Fruit fly (Drosophila melanogaster) whole organism, embryonic: Measurements from ENCODE around the gene HDAC3.
A peak's percentile ranks its signal among the peaks of the same experiment; 100 is the strongest.

Experiments
- Atf-2 ChIP-seq: fragments of 200-800 bp; sonication (Bioruptor generic); optimal IDR thresholded peaks from 2 replicates; lab custom pipeline; 2016; ENCODE audit warnings: missing biosample characterization, missing genetic modification characterization
- Bdp1 ChIP-seq: fragments of 200-800 bp; sonication (Bioruptor generic); optimal IDR thresholded peaks from 3 replicates; lab custom pipeline; 2016; ENCODE audit warnings: missing biosample characterization, missing genetic modification characterization
- Bteb2 ChIP-seq: fragments of 200-800 bp; sonication (Bioruptor generic); optimal IDR thresholded peaks from 2 replicates; lab custom pipeline; 2016; ENCODE audit warnings: missing biosample characterization, missing genetic modification characterization
- CG10462 ChIP-seq: fragments of 200-800 bp; sonication (Bioruptor generic); optimal IDR thresholded peaks from 2 replicates; lab custom pipeline; 2016; ENCODE audit warnings: missing biosample characterization, missing genetic modification characterization
- CG13624 ChIP-seq: fragments of 200-800 bp; sonication (Bioruptor generic); optimal IDR thresholded peaks from 2 replicates; lab custom pipeline; 2016; ENCODE audit warnings: missing biosample characterization, missing genetic modification characterization
- CG14014 ChIP-seq: fragments of 200-800 bp; sonication (Bioruptor generic); IDR thresholded peaks from 2 replicates; pipeline ENCODE4 v1.3.6; 2022; ENCODE audit warnings: missing biosample characterization, missing genetic modification characterization
- CG1602 ChIP-seq: fragments of 200-800 bp; sonication (Bioruptor generic); optimal IDR thresholded peaks from 3 replicates; lab custom pipeline; 2016; ENCODE audit warnings: missing biosample characterization, missing genetic modification characterization
- CG1603 ChIP-seq: fragments of 200-800 bp; sonication (Bioruptor generic); optimal IDR thresholded peaks from 2 replicates; lab custom pipeline; 2019; ENCODE audit warnings: missing biosample characterization, mild to moderate bottlenecking, missing genetic modification characterization, moderate library complexity
- CG17186 ChIP-seq: fragments of 200-800 bp; sonication (Bioruptor generic); optimal IDR thresholded peaks from 3 replicates; lab custom pipeline; 2017; ENCODE audit warnings: missing biosample characterization, missing genetic modification reagents, missing genetic modification characterization
- CG18262 ChIP-seq: fragments of 200-800 bp; optimal IDR thresholded peaks from 3 replicates; lab custom pipeline; 2019; ENCODE audit warnings: missing biosample characterization, mild to moderate bottlenecking, missing genetic modification characterization, moderate library complexity
- CG18476 ChIP-seq: fragments of 200-800 bp; sonication (Bioruptor generic); optimal IDR thresholded peaks from 2 replicates; lab custom pipeline; 2016; ENCODE audit warnings: missing biosample characterization, mild to moderate bottlenecking, missing genetic modification characterization
- CG18619 ChIP-seq: fragments of 200-800 bp; sonication (Bioruptor generic); optimal IDR thresholded peaks from 3 replicates; lab custom pipeline; 2017; ENCODE audit warnings: missing biosample characterization, mild to moderate bottlenecking, missing genetic modification characterization
- CG31224 ChIP-seq: fragments of 200-800 bp; sonication (Bioruptor generic); IDR thresholded peaks from 2 replicates; pipeline ENCODE4 v1.3.6; 2022; ENCODE audit warnings: missing biosample characterization, missing genetic modification characterization
- CG4328 ChIP-seq: fragments of 200-800 bp; sonication (Bioruptor generic); optimal IDR thresholded peaks from 3 replicates; lab custom pipeline; 2017; ENCODE audit warnings: missing biosample characterization, missing genetic modification reagents, missing genetic modification characterization
- CG4854 ChIP-seq: fragments of 200-800 bp; sonication (Bioruptor generic); optimal IDR thresholded peaks from 2 replicates; lab custom pipeline; 2016; ENCODE audit warnings: missing biosample characterization, missing genetic modification characterization, inconsistent platforms
- CG7357 ChIP-seq: fragments of 200-800 bp; sonication (Bioruptor generic); IDR thresholded peaks from 3 replicates; pipeline ENCODE4 v1.3.6; 2022; ENCODE audit warnings: missing biosample characterization, missing genetic modification characterization
- CG7786 ChIP-seq: fragments of 200-800 bp; sonication (Bioruptor generic); optimal IDR thresholded peaks from 2 replicates; lab custom pipeline; 2016; ENCODE audit warnings: missing biosample characterization, missing genetic modification characterization
- CG7928 ChIP-seq: fragments of 200-800 bp; sonication (Bioruptor generic); optimal IDR thresholded peaks from 2 replicates; lab custom pipeline; 2017; ENCODE audit warnings: missing biosample characterization, mild to moderate bottlenecking, missing genetic modification characterization
- CG8944 ChIP-seq: fragments of 200-800 bp; sonication (Bioruptor generic); optimal IDR thresholded peaks from 3 replicates; lab custom pipeline; 2016; ENCODE audit warnings: missing biosample characterization, missing genetic modification characterization
- Dip2 ChIP-seq: fragments of 200-800 bp; sonication (Bioruptor generic); IDR thresholded peaks from 2 replicates; pipeline ENCODE4 v1.3.6; 2022; ENCODE audit warnings: missing biosample characterization, missing genetic modification characterization
- Dll ChIP-seq: fragments of 200-800 bp; sonication (Bioruptor generic); IDR thresholded peaks from 4 replicates; pipeline ENCODE4 v1.3.6; 2022; ENCODE audit warnings: missing biosample characterization, missing genetic modification characterization; ENCODE audit not compliant: partially characterized antibody
- Doc2 ChIP-seq: fragments of 200-800 bp; sonication (Bioruptor generic); IDR thresholded peaks from 2 replicates; pipeline ENCODE4 v1.3.6; 2022; ENCODE audit warnings: missing biosample characterization, missing genetic modification characterization
- Elba2 ChIP-seq: fragments of 200-800 bp; sonication (Bioruptor generic); optimal IDR thresholded peaks from 3 replicates; lab custom pipeline; 2016; ENCODE audit warnings: missing biosample characterization, missing genetic modification characterization
- Gsc ChIP-seq: fragments of 200-800 bp; sonication (Bioruptor generic); IDR thresholded peaks from 2 replicates; pipeline ENCODE4 v1.3.6; 2022; ENCODE audit warnings: missing biosample characterization, missing genetic modification characterization
- HLH3B ChIP-seq: fragments of 200-800 bp; sonication (Bioruptor generic); IDR thresholded peaks from 2 replicates; pipeline ENCODE4 v1.3.6; 2022; ENCODE audit warnings: missing biosample characterization, missing genetic modification characterization
- HLH4C ChIP-seq: fragments of 200-800 bp; sonication (Bioruptor generic); IDR thresholded peaks from 3 replicates; pipeline ENCODE4 v1.3.6; 2022; ENCODE audit warnings: missing biosample characterization, missing genetic modification characterization; ENCODE audit not compliant: partially characterized antibody
- Rfx ChIP-seq: fragments of 200-800 bp; sonication (Bioruptor generic); IDR thresholded peaks from 2 replicates; pipeline ENCODE4 v1.3.6; 2022; ENCODE audit warnings: missing biosample characterization, missing genetic modification characterization
- Scr ChIP-seq: fragments of 200-800 bp; sonication (Bioruptor generic); IDR thresholded peaks from 2 replicates; pipeline ENCODE4 v1.3.6; 2022; ENCODE audit warnings: missing biosample characterization, missing genetic modification characterization; ENCODE audit not compliant: partially characterized antibody
- Side ChIP-seq: fragments of 200-800 bp; sonication (Bioruptor generic); optimal IDR thresholded peaks from 2 replicates; lab custom pipeline; 2016; ENCODE audit warnings: missing biosample characterization, missing genetic modification characterization
- ac ChIP-seq: fragments of 200-800 bp; sonication (Bioruptor generic); optimal IDR thresholded peaks from 3 replicates; lab custom pipeline; 2017; ENCODE audit warnings: missing biosample characterization, mild to moderate bottlenecking, missing genetic modification characterization
- dati ChIP-seq: fragments of 200-800 bp; sonication (Bioruptor generic); IDR thresholded peaks from 2 replicates; pipeline ENCODE4 v1.3.6; 2022; ENCODE audit warnings: missing biosample characterization, missing genetic modification characterization
- emc ChIP-seq: fragments of 200-800 bp; sonication (Bioruptor generic); optimal IDR thresholded peaks from 2 replicates; lab custom pipeline; 2016; ENCODE audit warnings: missing biosample characterization, missing genetic modification characterization
- fd96Cb ChIP-seq: fragments of 200-800 bp; sonication (Bioruptor generic); optimal IDR thresholded peaks from 2 replicates; lab custom pipeline; 2018; ENCODE audit warnings: missing biosample characterization, mild to moderate bottlenecking, missing genetic modification characterization, moderate library complexity
- gcm ChIP-seq: fragments of 200-800 bp; sonication (Bioruptor generic); optimal IDR thresholded peaks from 2 replicates; lab custom pipeline; 2019; ENCODE audit warnings: missing biosample characterization, mild to moderate bottlenecking, missing genetic modification characterization, moderate library complexity
- gfzf ChIP-seq: fragments of 200-800 bp; sonication (Bioruptor generic); optimal IDR thresholded peaks from 2 replicates; lab custom pipeline; 2016; ENCODE audit warnings: missing biosample characterization, mild to moderate bottlenecking, missing genetic modification characterization, moderate library complexity
- her ChIP-seq: fragments of 200-800 bp; sonication (Bioruptor generic); optimal IDR thresholded peaks from 2 replicates; lab custom pipeline; 2016; ENCODE audit warnings: missing biosample characterization, missing genetic modification characterization
- kni ChIP-seq: fragments of 200-800 bp; sonication (Bioruptor generic); optimal IDR thresholded peaks from 3 replicates; lab custom pipeline; 2017; ENCODE audit warnings: mild to moderate bottlenecking, missing biosample characterization, missing genetic modification reagents, missing genetic modification characterization
- lmd ChIP-seq: fragments of 200-800 bp; sonication (Bioruptor generic); IDR thresholded peaks from 2 replicates; pipeline ENCODE4 v1.3.6; 2022; ENCODE audit warnings: missing biosample characterization, missing genetic modification characterization
- nerfin-1 ChIP-seq: fragments of 200-800 bp; sonication (Bioruptor generic); optimal IDR thresholded peaks from 3 replicates; lab custom pipeline; 2019; ENCODE audit warnings: missing biosample characterization, mild to moderate bottlenecking, missing genetic modification characterization, moderate library complexity
- p53 ChIP-seq: fragments of 200-800 bp; sonication (Bioruptor generic); optimal IDR thresholded peaks from 2 replicates; lab custom pipeline; 2016; ENCODE audit warnings: missing biosample characterization, missing genetic modification characterization
- salm ChIP-seq: fragments of 200-800 bp; sonication (Bioruptor generic); optimal IDR thresholded peaks from 2 replicates; lab custom pipeline; 2018; ENCODE audit warnings: missing biosample characterization, mild to moderate bottlenecking, missing genetic modification characterization
- sc ChIP-seq, 3 experiments: fragments of >200 bp in 2 of 3; fragments of 200-800 bp in 1 of 3; sonication (Bioruptor generic) in 1 of 3; optimal IDR thresholded peaks; 2 replicates in 2 of 3; 3 replicates in 1 of 3; lab custom pipeline; 2017; ENCODE audit warnings: mild to moderate bottlenecking in 1 of 3, missing biosample characterization in 1 of 3, missing genetic modification characterization in 1 of 3, missing genetic modification reagents in 1 of 3
- sens ChIP-seq: fragments of 200-800 bp; sonication (Bioruptor generic); peaks from one replicate; lab custom pipeline; 2016; ENCODE audit warnings: missing biosample characterization, missing genetic modification characterization
- sens-2 ChIP-seq: fragments of 200-800 bp; sonication (Bioruptor generic); IDR thresholded peaks from 2 replicates; pipeline ENCODE4 v1.3.6; 2022; ENCODE audit warnings: missing biosample characterization, missing genetic modification characterization
- seq ChIP-seq: fragments of 200-800 bp; sonication (Bioruptor generic); IDR thresholded peaks from 2 replicates; pipeline ENCODE4 v1.3.6; 2022; ENCODE audit warnings: missing biosample characterization, missing genetic modification characterization
- sim ChIP-seq: fragments of 200-800 bp; sonication (Bioruptor generic); IDR thresholded peaks from 2 replicates; pipeline ENCODE4 v1.3.6; 2022; ENCODE audit warnings: missing biosample characterization, missing genetic modification characterization
- sisA ChIP-seq: fragments of 200-800 bp; sonication (Bioruptor generic); IDR thresholded peaks from 2 replicates; pipeline ENCODE4 v1.3.6; 2022; ENCODE audit warnings: missing biosample characterization, missing genetic modification characterization
- slbo ChIP-seq: fragments of 200-800 bp; sonication (Bioruptor generic); IDR thresholded peaks from 2 replicates; pipeline ENCODE4 v1.3.6; 2022; ENCODE audit warnings: missing biosample characterization, missing genetic modification characterization
- tin ChIP-seq: fragments of 200-800 bp; sonication (Bioruptor generic); optimal IDR thresholded peaks from 3 replicates; lab custom pipeline; 2016; ENCODE audit warnings: missing biosample characterization, missing genetic modification characterization
- wor ChIP-seq: fragments of 200-800 bp; sonication (Bioruptor generic); IDR thresholded peaks from 2 replicates; pipeline ENCODE4 v1.3.6; 2022; ENCODE audit warnings: missing biosample characterization, missing genetic modification characterization
- zf30C ChIP-seq: fragments of 200-800 bp; sonication (Bioruptor generic); optimal IDR thresholded peaks from 3 replicates; lab custom pipeline; 2018; ENCODE audit warnings: missing biosample characterization, mild to moderate bottlenecking, missing genetic modification characterization
- zfh1 ChIP-seq: fragments of 200-800 bp; sonication (Bioruptor generic); IDR thresholded peaks from 3 replicates; pipeline ENCODE4 v1.3.6; 2022; ENCODE audit warnings: missing biosample characterization, missing genetic modification characterization

Gene HDAC3

DNA sequence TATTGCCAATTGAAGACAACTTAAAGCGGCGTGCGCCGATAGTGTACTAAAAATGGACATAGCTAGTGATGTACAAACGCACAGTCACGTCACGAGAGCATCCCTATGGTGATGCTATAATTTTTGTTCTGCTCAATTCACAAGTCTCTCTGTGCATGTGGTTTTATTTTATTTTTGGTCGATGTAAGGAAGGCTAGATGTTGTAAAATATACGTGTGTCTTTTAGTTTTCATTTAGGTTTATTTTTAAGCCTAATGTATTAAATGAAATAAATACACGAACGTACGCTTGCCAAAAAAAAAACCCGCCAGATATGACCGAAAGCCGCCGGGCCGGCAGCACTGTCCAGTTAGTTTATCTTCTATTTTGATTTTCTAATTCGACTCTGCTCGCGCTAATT is at the start of gene HDAC3, which contains the start of the genes CG45100 and Hcs (continued):
- TF ChIP-seq CG8944 (GFP tag; lab: Kevin White, UChicago), result peak; percentile 32
- TF ChIP-seq Side, result peak; percentile 28
- peak; percentile 80 for TF ChIP-seq HLH4C
- no peak for TF ChIP-seq wor
- TF ChIP-seq CG18262 (tag; lab: Kevin White, UChicago), result no peak
- TF ChIP-seq CG7786, result peak; percentile 69
- peak; percentile 28 for TF ChIP-seq emc (GFP tag; lab: Kevin White, UChicago)
- TF ChIP-seq CG4854 (GFP tag; lab: Kevin White, UChicago), result no peak
- TF ChIP-seq sc (optimal IDR thresholded peaks at IDR 0.05; lab: Kevin White, UChicago), result no peak
- no peak for TF ChIP-seq sc (GFP tag; optimal IDR thresholded peaks at IDR 0.05; lab: Kevin White, UChicago)
- no peak for TF ChIP-seq CG14014 (GFP tag; lab: Robert Waterston, UW)
- TF ChIP-seq CG31224 (GFP tag; lab: Robert Waterston, UW), result 0 out of 2 replicates have a peak, but pooled peaks have one; percentile 15
- peak; percentile 93 for TF ChIP-seq Dll (GFP tag; lab: Robert Waterston, UW)
- TF ChIP-seq Bteb2 (GFP tag; lab: Kevin White, UChicago), result peak; percentile 26
- TF ChIP-seq Atf-2 (GFP tag; lab: Kevin White, UChicago), result peak; percentile 13
- TF ChIP-seq nerfin-1, result no peak
- no peak for TF ChIP-seq salm
- no peak for TF ChIP-seq Dip2 (GFP tag; lab: Robert Waterston, UW)
- peak; percentile 93 for TF ChIP-seq Scr (GFP tag; lab: Robert Waterston, UW)
- no peak for TF ChIP-seq ac
- TF ChIP-seq kni, result no peak
- TF ChIP-seq sens (GFP tag; lab: Kevin White, UChicago), result peak; percentile 92
- no peak for TF ChIP-seq CG7357
- no peak for TF ChIP-seq CG1603 (tag; lab: Kevin White, UChicago)
- no peak for TF ChIP-seq fd96Cb (tag; lab: Kevin White, UChicago)
- TF ChIP-seq zf30C (GFP tag; lab: Kevin White, UChicago), result no peak
- peak; percentile 2 for TF ChIP-seq CG1602 (GFP tag; lab: Kevin White, UChicago)
- TF ChIP-seq seq (GFP tag; lab: Robert Waterston, UW), result no peak
- TF ChIP-seq CG4328, result no peak
- TF ChIP-seq Bdp1, result peak; percentile 4
- TF ChIP-seq Rfx (GFP tag; lab: Robert Waterston, UW), result peak; percentile 68
- TF ChIP-seq CG18476 (GFP tag; lab: Kevin White, UChicago), result no peak
- TF ChIP-seq HLH3B (GFP tag; lab: Robert Waterston, UW), result no peak
- no peak for TF ChIP-seq dati (GFP tag; lab: Robert Waterston, UW)
- peak; percentile 72 for TF ChIP-seq CG13624 (GFP tag; lab: Kevin White, UChicago)
- TF ChIP-seq sim (GFP tag; lab: Robert Waterston, UW), result no peak
- no peak for TF ChIP-seq gcm (GFP tag; lab: Kevin White, UChicago)
- TF ChIP-seq Gsc, result no peak
- peak; percentile 79 for TF ChIP-seq Elba2
- peak; percentile 41 for TF ChIP-seq p53 (GFP tag; lab: Kevin White, UChicago)
- TF ChIP-seq Doc2, result no peak
- no peak for TF ChIP-seq CG10462
- no peak for TF ChIP-seq sisA (GFP tag; lab: Robert Waterston, UW)
- no peak for TF ChIP-seq CG18619 (GFP tag; lab: Kevin White, UChicago)
- TF ChIP-seq tin (GFP tag; lab: Kevin White, UChicago), result peak; percentile 51
- no peak for TF ChIP-seq zfh1 (GFP tag; lab: Robert Waterston, UW)
- peak; percentile 49 for TF ChIP-seq gfzf (GFP tag; lab: Kevin White, UChicago)
- TF ChIP-seq lmd (GFP tag; lab: Robert Waterston, UW), result no peak
- TF ChIP-seq her, result no peak
- TF ChIP-seq sens-2, result no peak
- TF ChIP-seq CG17186, result peak; percentile 75
- no peak for TF ChIP-seq CG7928
- peak; percentile 78 for TF ChIP-seq slbo (GFP tag; lab: Robert Waterston, UW)
